Fruit fly (Drosophila melanogaster) whole organism, embryonic: ENCODE measurements around the gene CG32428.

Experiments used
- Blimp-1 ChIP-seq: fragments of 200-800 bp; sonication (Bioruptor generic); optimal IDR thresholded peaks from 3 replicates; lab custom pipeline; 2018; ENCODE audit warnings: missing biosample characterization, missing genetic modification characterization, mild to moderate bottlenecking, moderate library complexity, missing genetic modification reagents
- CG10267 ChIP-seq: fragments of 200-800 bp; sonication (Bioruptor generic); optimal IDR thresholded peaks from 2 replicates; lab custom pipeline; 2018; ENCODE audit warnings: missing biosample characterization, mild to moderate bottlenecking, missing genetic modification characterization, moderate library complexity
- CG10321 ChIP-seq: fragments of 200-800 bp; sonication (Bioruptor generic); IDR thresholded peaks from 2 replicates; pipeline ENCODE4 v1.3.6; 2022; ENCODE audit warnings: missing biosample characterization, missing genetic modification characterization
- CG10431 ChIP-seq: fragments of 200-800 bp; sonication (Bioruptor generic); optimal IDR thresholded peaks from 3 replicates; lab custom pipeline; 2018; ENCODE audit warnings: missing biosample characterization, mild to moderate bottlenecking, missing genetic modification characterization
- CG12071 ChIP-seq: fragments of 200-800 bp; sonication (Bioruptor generic); optimal IDR thresholded peaks from 3 replicates; lab custom pipeline; 2018; ENCODE audit warnings: missing biosample characterization, mild to moderate bottlenecking, missing genetic modification characterization
- CG12155 ChIP-seq: fragments of 200-800 bp; sonication (Bioruptor generic); optimal IDR thresholded peaks from 3 replicates; lab custom pipeline; 2016; ENCODE audit warnings: missing biosample characterization, missing genetic modification characterization
- CG12391 ChIP-seq: fragments of 200-800 bp; sonication (Bioruptor generic); optimal IDR thresholded peaks from 3 replicates; lab custom pipeline; 2018; ENCODE audit warnings: missing biosample characterization, mild to moderate bottlenecking, missing genetic modification characterization, moderate library complexity
- CG13123 ChIP-seq: fragments of 200-800 bp; sonication (Bioruptor generic); optimal IDR thresholded peaks from 2 replicates; lab custom pipeline; 2016; ENCODE audit warnings: missing biosample characterization, missing genetic modification characterization
- CG14014 ChIP-seq: fragments of 200-800 bp; sonication (Bioruptor generic); IDR thresholded peaks from 2 replicates; pipeline ENCODE4 v1.3.6; 2022; ENCODE audit warnings: missing biosample characterization, missing genetic modification characterization
- CG1603 ChIP-seq: fragments of 200-800 bp; sonication (Bioruptor generic); optimal IDR thresholded peaks from 2 replicates; lab custom pipeline; 2019; ENCODE audit warnings: missing biosample characterization, mild to moderate bottlenecking, missing genetic modification characterization, moderate library complexity
- CG16815 ChIP-seq: fragments of 200-800 bp; sonication (Bioruptor generic); optimal IDR thresholded peaks from 3 replicates; lab custom pipeline; 2017; ENCODE audit warnings: missing biosample characterization, mild to moderate bottlenecking, missing genetic modification characterization
- CG16863 ChIP-seq: fragments of 200-800 bp; sonication (Bioruptor generic); optimal IDR thresholded peaks from 3 replicates; lab custom pipeline; 2016; ENCODE audit warnings: missing biosample characterization, missing genetic modification characterization
- CG17361 ChIP-seq: fragments of 200-800 bp; sonication (Bioruptor generic); IDR thresholded peaks from 3 replicates; pipeline ENCODE4 v1.3.6; 2022; ENCODE audit warnings: missing biosample characterization, missing genetic modification characterization
- CG17829 ChIP-seq: fragments of 200-800 bp; optimal IDR thresholded peaks from 2 replicates; lab custom pipeline; 2019; ENCODE audit warnings: missing biosample characterization, mild to moderate bottlenecking, missing genetic modification characterization, moderate library complexity
- CG1792 ChIP-seq: fragments of 200-800 bp; sonication (Bioruptor generic); optimal IDR thresholded peaks from 2 replicates; lab custom pipeline; 2016; ENCODE audit warnings: missing biosample characterization, missing genetic modification characterization
- CG18262 ChIP-seq: fragments of 200-800 bp; optimal IDR thresholded peaks from 3 replicates; lab custom pipeline; 2019; ENCODE audit warnings: missing biosample characterization, mild to moderate bottlenecking, missing genetic modification characterization, moderate library complexity
- CG18599 ChIP-seq: fragments of 200-800 bp; sonication (Bioruptor generic); optimal IDR thresholded peaks from 3 replicates; lab custom pipeline; 2017; ENCODE audit warnings: missing biosample characterization, missing genetic modification characterization, mild to moderate bottlenecking, moderate library complexity, missing genetic modification reagents
- CG18764 ChIP-seq: fragments of 200-800 bp; sonication (Bioruptor generic); optimal IDR thresholded peaks from 3 replicates; lab custom pipeline; 2016; ENCODE audit warnings: missing biosample characterization, missing genetic modification characterization
- CG2712 ChIP-seq: fragments of 200-800 bp; optimal IDR thresholded peaks from 3 replicates; lab custom pipeline; 2019; ENCODE audit warnings: missing biosample characterization, mild to moderate bottlenecking, missing genetic modification characterization, moderate library complexity
- CG3065 ChIP-seq: fragments of 200-800 bp; sonication (Bioruptor generic); optimal IDR thresholded peaks from 2 replicates; lab custom pipeline; 2016; ENCODE audit warnings: missing biosample characterization, missing genetic modification characterization
- CG32772 ChIP-seq: fragments of 200-800 bp; sonication (Bioruptor generic); IDR thresholded peaks from 2 replicates; pipeline ENCODE4 v1.3.6; 2022; ENCODE audit warnings: missing biosample characterization, missing genetic modification characterization
- CG8281 ChIP-seq: fragments of 200-800 bp; sonication (Bioruptor generic); optimal IDR thresholded peaks from 2 replicates; lab custom pipeline; 2018; ENCODE audit warnings: missing biosample characterization, mild to moderate bottlenecking, missing genetic modification characterization, moderate library complexity
- CG8765 ChIP-seq: fragments of 200-800 bp; sonication (Bioruptor generic); IDR thresholded peaks from 2 replicates; pipeline ENCODE4 v1.3.6; 2022; ENCODE audit warnings: missing biosample characterization, missing genetic modification characterization
- CG9797 ChIP-seq: fragments of 200-800 bp; sonication (Bioruptor generic); optimal IDR thresholded peaks from 3 replicates; lab custom pipeline; 2018; ENCODE audit warnings: missing biosample characterization, mild to moderate bottlenecking, missing genetic modification characterization
- D19A ChIP-seq: fragments of 200-800 bp; optimal IDR thresholded peaks from 3 replicates; lab custom pipeline; 2019; ENCODE audit warnings: missing biosample characterization, mild to moderate bottlenecking, missing genetic modification characterization, moderate library complexity
- Dbx ChIP-seq: fragments of 200-800 bp; sonication (Bioruptor generic); IDR thresholded peaks from 3 replicates; pipeline ENCODE4 v1.3.6; 2022; ENCODE audit warnings: missing biosample characterization, missing genetic modification characterization
- Dip3 ChIP-seq: fragments of 200-800 bp; sonication (Bioruptor generic); optimal IDR thresholded peaks from 3 replicates; lab custom pipeline; 2016; ENCODE audit warnings: missing biosample characterization, missing genetic modification characterization
- E2f2 ChIP-seq: fragments of 200-800 bp; sonication (Bioruptor generic); IDR thresholded peaks from 2 replicates; pipeline ENCODE4 v1.3.6; 2022; ENCODE audit warnings: missing biosample characterization, missing genetic modification characterization
- H15 ChIP-seq: fragments of 200-800 bp; sonication (Bioruptor generic); IDR thresholded peaks from 3 replicates; pipeline ENCODE4 v1.3.6; 2022; ENCODE audit warnings: missing biosample characterization, missing genetic modification characterization
- HLHmδ ChIP-seq: fragments of 200-800 bp; sonication (Bioruptor generic); optimal IDR thresholded peaks from 2 replicates; lab custom pipeline; 2018; ENCODE audit warnings: missing biosample characterization, mild to moderate bottlenecking, missing genetic modification characterization, moderate library complexity
- HmgD ChIP-seq: fragments of 200-800 bp; sonication (Bioruptor generic); optimal IDR thresholded peaks from 3 replicates; lab custom pipeline; 2016; ENCODE audit warnings: missing biosample characterization, missing genetic modification characterization
- Hsf ChIP-seq: fragments of 200-800 bp; sonication (Bioruptor generic); optimal IDR thresholded peaks from 3 replicates; lab custom pipeline; 2016; ENCODE audit warnings: missing biosample characterization, missing genetic modification characterization
- Oli ChIP-seq: fragments of 200-800 bp; sonication (Bioruptor generic); optimal IDR thresholded peaks from 2 replicates; lab custom pipeline; 2018; ENCODE audit warnings: missing biosample characterization, mild to moderate bottlenecking, missing genetic modification characterization, moderate library complexity
- Sox102F ChIP-seq: fragments of 200-800 bp; sonication (Bioruptor generic); optimal IDR thresholded peaks from 2 replicates; lab custom pipeline; 2018; ENCODE audit warnings: missing biosample characterization, mild to moderate bottlenecking, missing genetic modification characterization, moderate library complexity
- Taf1 ChIP-seq: fragments of 200-800 bp; sonication (Bioruptor generic); IDR thresholded peaks from 2 replicates; pipeline ENCODE4 v1.3.6; 2022; ENCODE audit warnings: missing biosample characterization, missing genetic modification characterization
- ara ChIP-seq: fragments of 200-800 bp; sonication (Bioruptor generic); IDR thresholded peaks from 2 replicates; pipeline ENCODE4 v1.3.6; 2022; ENCODE audit warnings: missing biosample characterization, missing genetic modification characterization
- ato ChIP-seq: fragments of 200-800 bp; sonication (Bioruptor generic); IDR thresholded peaks from 2 replicates; pipeline ENCODE4 v1.3.6; 2022; ENCODE audit warnings: missing biosample characterization, missing genetic modification characterization; ENCODE audit not compliant: partially characterized antibody
- chif ChIP-seq, 2 experiments: fragments of 200-800 bp; sonication (Bioruptor generic); optimal IDR thresholded peaks; 3 replicates each; lab custom pipeline; 2016; ENCODE audit warnings: missing biosample characterization in 2 of 2, missing genetic modification characterization in 2 of 2
- chn ChIP-seq: fragments of 200-800 bp; sonication (Bioruptor generic); optimal IDR thresholded peaks from 2 replicates; lab custom pipeline; 2016; ENCODE audit warnings: missing biosample characterization, missing genetic modification characterization
- disco-r ChIP-seq: fragments of 200-800 bp; sonication (Bioruptor generic); optimal IDR thresholded peaks from 2 replicates; lab custom pipeline; 2016; ENCODE audit warnings: missing biosample characterization, missing genetic modification characterization
- dpn ChIP-seq, 2 experiments: fragments of 200-800 bp; sonication (Bioruptor generic); optimal IDR thresholded peaks; 3 replicates each; lab custom pipeline; 2016; ENCODE audit warnings: missing biosample characterization in 2 of 2, missing genetic modification characterization in 2 of 2
- esg ChIP-seq: fragments of 200-800 bp; sonication (Bioruptor generic); conservative IDR thresholded peaks from 2 replicates; pipeline ENCODE4 v1.3.6; 2022; ENCODE audit warnings: missing biosample characterization, missing genetic modification characterization
- fd96Cb ChIP-seq: fragments of 200-800 bp; sonication (Bioruptor generic); optimal IDR thresholded peaks from 2 replicates; lab custom pipeline; 2018; ENCODE audit warnings: missing biosample characterization, mild to moderate bottlenecking, missing genetic modification characterization, moderate library complexity
- gem ChIP-seq: fragments of 200-800 bp; sonication (Bioruptor generic); optimal IDR thresholded peaks from 2 replicates; lab custom pipeline; 2019; ENCODE audit warnings: missing biosample characterization, mild to moderate bottlenecking, missing genetic modification characterization, moderate library complexity
- hb ChIP-seq: fragments of 200-800 bp; sonication (Bioruptor generic); IDR thresholded peaks from 3 replicates; pipeline ENCODE4 v1.3.6; 2022; ENCODE audit warnings: missing biosample characterization, missing genetic modification characterization; ENCODE audit not compliant: partially characterized antibody
- lmd ChIP-seq: fragments of 200-800 bp; sonication (Bioruptor generic); IDR thresholded peaks from 2 replicates; pipeline ENCODE4 v1.3.6; 2022; ENCODE audit warnings: missing biosample characterization, missing genetic modification characterization
- mam ChIP-seq: fragments of 200-800 bp; sonication (Bioruptor generic); optimal IDR thresholded peaks from 3 replicates; lab custom pipeline; 2016; ENCODE audit warnings: missing biosample characterization, missing genetic modification characterization
- rib ChIP-seq: fragments of 200-800 bp; sonication (Bioruptor generic); IDR thresholded peaks from 2 replicates; pipeline ENCODE4 v1.3.6; 2022; ENCODE audit warnings: missing biosample characterization, missing genetic modification characterization
- row ChIP-seq: fragments of 200-800 bp; sonication (Bioruptor generic); IDR thresholded peaks from 3 replicates; pipeline ENCODE4 v1.3.6; 2022; ENCODE audit warnings: missing biosample characterization, missing genetic modification characterization
- slbo ChIP-seq: fragments of 200-800 bp; sonication (Bioruptor generic); IDR thresholded peaks from 2 replicates; pipeline ENCODE4 v1.3.6; 2022; ENCODE audit warnings: missing biosample characterization, missing genetic modification characterization
- tna ChIP-seq: fragments of 200-800 bp; sonication (Bioruptor generic); IDR thresholded peaks from 2 replicates; pipeline ENCODE4 v1.3.6; 2022; ENCODE audit warnings: missing biosample characterization, missing genetic modification characterization; ENCODE audit not compliant: partially characterized antibody

CG32428 gene

dm6 chr3L:20447337-20447736 is 26.2 kb downstream of the CG32428 start (continued):
- TF ChIP-seq CG1603 (tag; lab: Kevin White, UChicago): peak; percentile 61
- TF ChIP-seq CG3065: no peak
- peak; percentile 18 for TF ChIP-seq CG12391 (tag; lab: Kevin White, UChicago)
- TF ChIP-seq CG8765: no peak
- TF ChIP-seq ato (GFP tag; lab: Robert Waterston, UW): no peak
- TF ChIP-seq CG9797 (GFP tag; lab: Kevin White, UChicago): no peak
- TF ChIP-seq slbo: 0 out of 2 replicates have a peak, but pooled peaks have one; percentile 15
- peak; percentile 50 for TF ChIP-seq CG16815
- no peak for TF ChIP-seq CG14014 (GFP tag; lab: Robert Waterston, UW)
- TF ChIP-seq ara (GFP tag; lab: Robert Waterston, UW): 0 out of 2 replicates have a peak, but pooled peaks have one; percentile 23
- TF ChIP-seq CG12155 (GFP tag; lab: Kevin White, UChicago): no peak
- TF ChIP-seq CG13123: no peak
- TF ChIP-seq Dbx (GFP tag; lab: Robert Waterston, UW): no peak
- no peak for TF ChIP-seq HmgD
- peak; percentile 36 for TF ChIP-seq fd96Cb
- TF ChIP-seq Hsf (GFP tag; lab: Kevin White, UChicago): peak; percentile 9
- 0 out of 2 replicates have a peak, but pooled peaks have one; percentile 8 for TF ChIP-seq esg (GFP tag; lab: Robert Waterston, UW)
- no peak for TF ChIP-seq CG10321 (GFP tag; lab: Robert Waterston, UW)
- TF ChIP-seq H15 (GFP tag; lab: Robert Waterston, UW): no peak
- peak in 1 of 2 experiments; percentile 22 for TF ChIP-seq dpn (GFP tag; optimal IDR thresholded peaks at IDR 0.05; lab: Kevin White, UChicago)
- peak; percentile 10 for TF ChIP-seq CG10267 (tag; lab: Kevin White, UChicago)
- TF ChIP-seq CG10431: no peak
- TF ChIP-seq rib (GFP tag; lab: Robert Waterston, UW): no peak
- TF ChIP-seq CG17361 (GFP tag; lab: Robert Waterston, UW): 0 out of 3 replicates have a peak, but pooled peaks have one; percentile 24
- TF ChIP-seq CG18599 (GFP tag; lab: Kevin White, UChicago): no peak
- peak; percentile 55 for TF ChIP-seq gem (tag; lab: Kevin White, UChicago)
- 0 out of 3 replicates have a peak, but pooled peaks have one; percentile 33 for TF ChIP-seq row (GFP tag; lab: Robert Waterston, UW)
- 0 out of 2 replicates have a peak, but pooled peaks have one; percentile 22 for TF ChIP-seq CG32772
- TF ChIP-seq CG18764 (GFP tag; lab: Kevin White, UChicago): no peak
- peak; percentile 39 for TF ChIP-seq Sox102F
- no peak for TF ChIP-seq tna
- TF ChIP-seq E2f2 (GFP tag; lab: Robert Waterston, UW): no peak
- TF ChIP-seq CG12071 (GFP tag; lab: Kevin White, UChicago): no peak
- peak; percentile 12 for TF ChIP-seq chn (GFP tag; lab: Kevin White, UChicago)
- TF ChIP-seq CG18262 (tag; lab: Kevin White, UChicago): peak; percentile 42
- TF ChIP-seq Dip3 (GFP tag; lab: Kevin White, UChicago): no peak
- no peak for TF ChIP-seq CG1792 (GFP tag; lab: Kevin White, UChicago)
- peak; percentile 80 for TF ChIP-seq HLHmδ (GFP tag; lab: Kevin White, UChicago)
- TF ChIP-seq Oli (tag; lab: Kevin White, UChicago): peak; percentile 25
- TF ChIP-seq chif (GFP tag; optimal IDR thresholded peaks at IDR 0.05; lab: Kevin White, UChicago): peak in 1 of 2 experiments; percentile 64
- peak; percentile 48 for TF ChIP-seq D19A
- no peak for TF ChIP-seq Taf1 (GFP tag; lab: Robert Waterston, UW)
- no peak for TF ChIP-seq disco-r (GFP tag; lab: Kevin White, UChicago)
- no peak for TF ChIP-seq CG8281 (tag; lab: Kevin White, UChicago)
- no peak for TF ChIP-seq CG16863 (GFP tag; lab: Kevin White, UChicago)
- no peak for TF ChIP-seq hb (GFP tag; lab: Robert Waterston, UW)
- TF ChIP-seq Blimp-1 (GFP tag; lab: Kevin White, UChicago): peak; percentile 44
- TF ChIP-seq CG17829 (tag; lab: Kevin White, UChicago): no peak
- TF ChIP-seq mam: peak; percentile 17
- TF ChIP-seq lmd: peak; percentile 16; the same call in 1 of the 2 replicates
- TF ChIP-seq CG2712 (tag; lab: Kevin White, UChicago): peak; percentile 50
